Worm (Caenorhabditis elegans) whole organism, late embryonic: Measurements from ENCODE around the gene F41G3.10.

ENCODE experiments used
- C38D4.7 ChIP-seq: fragments of 200-800 bp; sonication (Bioruptor generic); optimal IDR thresholded peaks from 2 replicates; lab custom pipeline; 2018; ENCODE audit warnings: mild to moderate bottlenecking, missing genetic modification characterization, moderate library complexity, missing compliant biosample characterization
- F13H6.1 ChIP-seq: sonication (generic microtip); optimal IDR thresholded peaks from 2 replicates; lab custom pipeline; 2016; ENCODE audit warnings: missing genetic modification characterization, missing compliant biosample characterization
- K02D7.2 ChIP-seq: sonication (generic microtip); optimal IDR thresholded peaks from 2 replicates; lab custom pipeline; 2017; ENCODE audit warnings: mild to moderate bottlenecking, missing genetic modification characterization, missing compliant biosample characterization
- K09A11.1 ChIP-seq: sonication (generic microtip); optimal IDR thresholded peaks from 2 replicates; lab custom pipeline; 2017; ENCODE audit warnings: antibody characterized with exemption, mild to moderate bottlenecking, missing genetic modification characterization, missing compliant biosample characterization; ENCODE audit not compliant: insufficient read depth
- Y22D7AL.16 ChIP-seq: sonication (generic microtip); optimal IDR thresholded peaks from 2 replicates; lab custom pipeline; 2016; ENCODE audit warnings: missing genetic modification characterization, missing compliant biosample characterization
- ahr-1 ChIP-seq: sonication (generic microtip); optimal IDR thresholded peaks from 2 replicates; lab custom pipeline; 2016; ENCODE audit warnings: missing genetic modification characterization, missing compliant biosample characterization
- ceh-18 ChIP-seq: sonication (generic microtip); optimal IDR thresholded peaks from 2 replicates; lab custom pipeline; 2016; ENCODE audit warnings: missing genetic modification characterization, missing compliant biosample characterization
- ceh-19 ChIP-seq: fragments of 200-800 bp; sonication (Bioruptor generic); optimal IDR thresholded peaks from 2 replicates; lab custom pipeline; 2018; ENCODE audit warnings: mild to moderate bottlenecking, missing genetic modification characterization, missing compliant biosample characterization
- ceh-22 ChIP-seq: sonication (generic microtip); optimal IDR thresholded peaks from 2 replicates; lab custom pipeline; 2017; ENCODE audit warnings: missing biosample characterization, missing genetic modification characterization
- ceh-24 ChIP-seq: sonication (generic microtip); optimal IDR thresholded peaks from 2 replicates; lab custom pipeline; 2016; ENCODE audit warnings: mild to moderate bottlenecking, missing genetic modification characterization, missing compliant biosample characterization
- ceh-30 ChIP-seq: fragments of 150-350 bp; optimal IDR thresholded peaks from 2 replicates; lab custom pipeline; 2014; ENCODE audit warnings: missing biosample characterization, missing genetic modification characterization
- ceh-34 ChIP-seq: sonication (generic microtip); optimal IDR thresholded peaks from 2 replicates; lab custom pipeline; 2016; ENCODE audit warnings: mild to moderate bottlenecking, missing genetic modification characterization, missing compliant biosample characterization
- ceh-48 ChIP-seq: sonication (generic microtip); optimal IDR thresholded peaks from 2 replicates; lab custom pipeline; 2016; ENCODE audit warnings: missing genetic modification characterization, inconsistent platforms, missing compliant biosample characterization
- ceh-6 ChIP-seq: fragments of 200-800 bp; sonication (Bioruptor generic); optimal IDR thresholded peaks from 2 replicates; lab custom pipeline; 2018; ENCODE audit warnings: mild to moderate bottlenecking, missing genetic modification characterization, missing compliant biosample characterization
- che-1 ChIP-seq: sonication (generic microtip); optimal IDR thresholded peaks from 2 replicates; lab custom pipeline; 2016; ENCODE audit warnings: mild to moderate bottlenecking, missing genetic modification characterization, missing compliant biosample characterization
- dve-1 ChIP-seq: sonication (generic microtip); optimal IDR thresholded peaks from 2 replicates; lab custom pipeline; 2017; ENCODE audit warnings: antibody characterized with exemption, mild to moderate bottlenecking, missing genetic modification characterization, missing compliant biosample characterization
- elt-2 ChIP-seq: sonication (generic microtip); optimal IDR thresholded peaks from 2 replicates; lab custom pipeline; 2016; ENCODE audit warnings: missing genetic modification reagents, missing genetic modification characterization, missing compliant biosample characterization
- elt-4 ChIP-seq: sonication (generic microtip); optimal IDR thresholded peaks from 2 replicates; lab custom pipeline; 2016; ENCODE audit warnings: missing genetic modification characterization, missing compliant biosample characterization
- fax-1 ChIP-seq: sonication (generic microtip); optimal IDR thresholded peaks from 2 replicates; lab custom pipeline; 2016; ENCODE audit warnings: missing genotype, missing genetic modification characterization, missing compliant biosample characterization
- fkh-10 ChIP-seq: fragments of 150-350 bp; optimal IDR thresholded peaks from 2 replicates; lab custom pipeline; 2014; ENCODE audit warnings: missing biosample characterization, missing genetic modification reagents, missing genetic modification characterization
- fkh-6 ChIP-seq: sonication (generic microtip); optimal IDR thresholded peaks from 2 replicates; lab custom pipeline; 2016; ENCODE audit warnings: missing genetic modification characterization, missing compliant biosample characterization
- hlh-13 ChIP-seq: fragments of 200-800 bp; sonication (Bioruptor generic); optimal IDR thresholded peaks from 2 replicates; lab custom pipeline; 2018; ENCODE audit warnings: mild to moderate bottlenecking, missing genetic modification characterization, missing compliant biosample characterization
- hlh-15 ChIP-seq: sonication (generic microtip); optimal IDR thresholded peaks from 2 replicates; lab custom pipeline; 2016; ENCODE audit warnings: missing genetic modification characterization, missing compliant biosample characterization
- hlh-30 ChIP-seq: sonication (generic microtip); optimal IDR thresholded peaks from 2 replicates; lab custom pipeline; 2017; ENCODE audit warnings: antibody characterized with exemption, missing genetic modification characterization, missing compliant biosample characterization; ENCODE audit not compliant: insufficient read depth
- hlh-6 ChIP-seq: sonication (generic microtip); optimal IDR thresholded peaks from 2 replicates; lab custom pipeline; 2016; ENCODE audit warnings: missing genotype, missing genetic modification characterization, missing compliant biosample characterization
- hlh-8 ChIP-seq: sonication (generic microtip); optimal IDR thresholded peaks from 2 replicates; lab custom pipeline; 2016; ENCODE audit warnings: missing genotype, missing genetic modification characterization, missing compliant biosample characterization
- lim-6 ChIP-seq: sonication (generic microtip); optimal IDR thresholded peaks from 2 replicates; lab custom pipeline; 2016; ENCODE audit warnings: missing genetic modification characterization, missing compliant biosample characterization
- lin-11 ChIP-seq: fragments of 200-800 bp; sonication (Bioruptor generic); optimal IDR thresholded peaks from 2 replicates; lab custom pipeline; 2018; ENCODE audit warnings: mild to moderate bottlenecking, missing genetic modification characterization, missing compliant biosample characterization
- madf-2 ChIP-seq: sonication (generic microtip); optimal IDR thresholded peaks from 2 replicates; lab custom pipeline; 2017; ENCODE audit warnings: missing genetic modification characterization, missing compliant biosample characterization
- mec-3 ChIP-seq: sonication (generic microtip); optimal IDR thresholded peaks from 2 replicates; lab custom pipeline; 2016; ENCODE audit warnings: borderline replicate concordance, missing genetic modification characterization, missing compliant biosample characterization
- nfya-1 ChIP-seq: sonication (generic microtip); optimal IDR thresholded peaks from 2 replicates; lab custom pipeline; 2017; ENCODE audit warnings: missing genetic modification characterization, mild to moderate bottlenecking, missing compliant biosample characterization, antibody characterized with exemption, moderate library complexity
- nhr-232 ChIP-seq: sonication (generic microtip); optimal IDR thresholded peaks from 2 replicates; lab custom pipeline; 2016; ENCODE audit warnings: missing genetic modification characterization, missing compliant biosample characterization
- odd-2 ChIP-seq: sonication (generic microtip); optimal IDR thresholded peaks from 2 replicates; lab custom pipeline; 2017; ENCODE audit warnings: antibody characterized with exemption, mild to moderate bottlenecking, missing genetic modification characterization, missing compliant biosample characterization
- pat-9 ChIP-seq: fragments of 200-800 bp; sonication (Bioruptor generic); optimal IDR thresholded peaks from 2 replicates; lab custom pipeline; 2018; ENCODE audit warnings: mild to moderate bottlenecking, missing genetic modification characterization, moderate library complexity, missing compliant biosample characterization
- pax-1 ChIP-seq: fragments of 150-350 bp; optimal IDR thresholded peaks from 2 replicates; lab custom pipeline; 2014; ENCODE audit warnings: missing biosample characterization, missing genetic modification characterization
- pha-2 ChIP-seq: sonication (generic microtip); optimal IDR thresholded peaks from 2 replicates; lab custom pipeline; 2017; ENCODE audit warnings: mild to moderate bottlenecking, missing genetic modification characterization, missing compliant biosample characterization
- pqm-1 ChIP-seq: sonication (generic microtip); optimal IDR thresholded peaks from 2 replicates; lab custom pipeline; 2016; ENCODE audit warnings: missing genetic modification characterization, missing compliant biosample characterization
- sdc-2 ChIP-seq: sonication (generic microtip); optimal IDR thresholded peaks from 2 replicates; lab custom pipeline; 2016; ENCODE audit warnings: missing genotype, missing genetic modification characterization, missing compliant biosample characterization
- sox-2 ChIP-seq: fragments of 200-800 bp; sonication (Bioruptor generic); IDR thresholded peaks from 2 replicates; pipeline ENCODE4 v1.3.6; 2022; ENCODE audit warnings: missing genetic modification reagents, missing genetic modification characterization, missing compliant biosample characterization
- tbx-2 ChIP-seq: sonication (generic microtip); optimal IDR thresholded peaks from 2 replicates; lab custom pipeline; 2016; ENCODE audit warnings: missing genetic modification characterization, missing compliant biosample characterization
- tbx-7 ChIP-seq: sonication (generic microtip); optimal IDR thresholded peaks from 2 replicates; lab custom pipeline; 2016; ENCODE audit warnings: missing genotype, missing genetic modification characterization, missing compliant biosample characterization
- unc-55 ChIP-seq: sonication (generic microtip); optimal IDR thresholded peaks from 2 replicates; lab custom pipeline; 2017; ENCODE audit warnings: missing biosample characterization, missing genetic modification reagents, missing genetic modification characterization
- unc-86 ChIP-seq: sonication (generic microtip); optimal IDR thresholded peaks from 2 replicates; lab custom pipeline; 2016; ENCODE audit warnings: missing genetic modification characterization, missing compliant biosample characterization
- zip-5 ChIP-seq: sonication (generic microtip); optimal IDR thresholded peaks from 2 replicates; lab custom pipeline; 2016; ENCODE audit warnings: missing genetic modification characterization, missing compliant biosample characterization
- ztf-16 ChIP-seq: sonication (generic microtip); optimal IDR thresholded peaks from 2 replicates; lab custom pipeline; 2017; ENCODE audit warnings: missing genetic modification characterization, missing compliant biosample characterization

The F41G3.10 gene

DNA sequence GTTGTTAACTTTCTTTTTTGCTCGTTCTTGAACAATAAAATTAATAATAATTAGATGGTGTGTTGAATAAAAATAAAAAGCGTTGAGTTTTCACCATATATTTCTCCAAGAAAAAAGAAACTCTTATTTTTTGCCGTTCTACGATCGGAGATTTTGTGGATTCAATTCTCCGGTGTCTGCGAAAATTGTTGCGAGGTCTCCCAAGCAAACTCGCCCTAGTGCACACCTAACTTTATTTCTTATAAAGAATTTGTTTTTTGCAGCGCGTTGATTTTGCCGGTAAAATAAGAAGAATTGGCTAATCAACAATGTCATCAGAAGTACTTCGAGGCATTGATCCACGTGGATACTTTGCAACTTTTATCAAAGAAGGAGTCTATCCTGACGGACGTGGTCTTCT lies 7.9 kb downstream of the F41G3.10 start, which contains the start of gene exos-8 (continued):
- TF ChIP-seq unc-86 (tag; lab: Kevin White, UChicago) (peak; percentile 49), ceh-48 (tag; lab: Kevin White, UChicago) (no peak), F13H6.1 (tag; lab: Kevin White, UChicago) (peak; percentile 77), mec-3 (no peak), pha-2 (no peak), hlh-15 (peak; percentile 38), hlh-8 (tag; lab: Kevin White, UChicago) (peak; percentile 76), ceh-18 (peak; percentile 59), Y22D7AL.16 (tag; lab: Kevin White, UChicago) (no peak), ceh-34 (peak; percentile 72), lim-6 (tag; lab: Kevin White, UChicago) (peak; percentile 74), ztf-16 (peak; percentile 30), K02D7.2 (tag; lab: Kevin White, UChicago) (no peak), ahr-1 (tag; lab: Kevin White, UChicago) (peak; percentile 58), pax-1 (tag; lab: Kevin White, UChicago) (no peak), sox-2 (GFP tag; lab: Robert Waterston, UW) (no peak)

DNA sequence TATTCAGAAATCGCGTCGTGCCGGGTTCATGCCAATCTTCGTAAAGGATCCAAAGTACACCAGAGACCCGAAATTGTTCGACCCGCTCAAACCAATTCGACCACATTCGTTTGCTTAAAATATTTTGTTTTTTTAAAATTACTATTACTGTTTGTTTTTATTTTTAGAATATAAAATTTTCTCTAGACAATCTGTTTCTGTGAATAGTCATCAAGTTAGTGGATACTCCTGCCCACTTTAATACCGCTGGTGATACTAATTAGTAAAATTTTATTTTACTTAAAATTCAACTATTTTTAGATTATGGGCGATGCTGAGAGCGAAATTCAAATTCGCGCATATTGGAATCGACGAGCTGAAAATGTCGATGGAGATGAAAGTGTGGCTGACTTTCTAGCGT lies 12.7 kb downstream of the F41G3.10 start, which contains the start of gene T14B4.1:
TSS of gene T14B4.1 (plus strand) at position 301 of the 400 bp plus-strand sequence.
- TF ChIP-seq hlh-6 (tag; lab: Kevin White, UChicago) (no peak), tbx-7 (tag; lab: Kevin White, UChicago) (no peak), ceh-30 (tag; lab: Kevin White, UChicago) (no peak), lin-11 (tag; lab: Kevin White, UChicago) (no peak), dve-1 (tag; lab: Kevin White, UChicago) (no peak), unc-55 (GFP tag; lab: Kevin White, UChicago) (no peak), ceh-18 (no peak), ceh-24 (tag; lab: Kevin White, UChicago) (no peak), ceh-6 (GFP tag; lab: Kevin White, UChicago) (no peak), C38D4.7 (GFP tag; lab: Kevin White, UChicago) (no peak), unc-86 (tag; lab: Kevin White, UChicago) (no peak), nhr-232 (tag; lab: Kevin White, UChicago) (no peak)

- no peak for TF ChIP-seq unc-86 (tag; lab: Kevin White, UChicago)
- no peak for TF ChIP-seq fkh-10
- TF ChIP-seq che-1 (tag; lab: Kevin White, UChicago): no peak
- TF ChIP-seq F13H6.1 (tag; lab: Kevin White, UChicago): no peak
- no peak for TF ChIP-seq tbx-2 (tag; lab: Kevin White, UChicago)
- TF ChIP-seq dve-1 (tag; lab: Kevin White, UChicago): no peak
- TF ChIP-seq ceh-48 (tag; lab: Kevin White, UChicago): no peak
- no peak for TF ChIP-seq nfya-1
- TF ChIP-seq hlh-13: no peak
- no peak for TF ChIP-seq madf-2 (tag; lab: Kevin White, UChicago)
- no peak for TF ChIP-seq ceh-19
- no peak for TF ChIP-seq odd-2
- no peak for TF ChIP-seq fkh-6 (tag; lab: Kevin White, UChicago)
- TF ChIP-seq sdc-2 (tag; lab: Kevin White, UChicago): no peak
Observed at ce11 chrII:6736066-6736465, 13.3 kb downstream of the F41G3.10 start, which contains the start of gene mrps-18.C. Gene mrps-18.C (plus strand): TSS chrII:6736203.

ce11 chrII:6734674-6735073 lies 14.6 kb downstream of the F41G3.10 start, which contains the start of gene T14B4.3:
Gene T14B4.3 (plus strand): TSS chrII:6734937.
- TF ChIP-seq ceh-24 (tag; lab: Kevin White, UChicago): no peak
- peak; percentile 39 for TF ChIP-seq ztf-16
- no peak for TF ChIP-seq ceh-6 (GFP tag; lab: Kevin White, UChicago)
- TF ChIP-seq pqm-1 (tag; lab: Kevin White, UChicago): peak; percentile 8
- no peak for TF ChIP-seq sox-2 (GFP tag; lab: Robert Waterston, UW)
- TF ChIP-seq elt-2 (tag; lab: Kevin White, UChicago): peak; percentile 71
- TF ChIP-seq fax-1: peak; percentile 84
- TF ChIP-seq ceh-22 (tag; lab: Kevin White, UChicago): no peak
- no peak for TF ChIP-seq pha-2
- no peak for TF ChIP-seq K02D7.2 (tag; lab: Kevin White, UChicago)
- no peak for TF ChIP-seq hlh-30 (tag; lab: Kevin White, UChicago)
- TF ChIP-seq pat-9: no peak
- TF ChIP-seq ahr-1 (tag; lab: Kevin White, UChicago): peak; percentile 50
- no peak for TF ChIP-seq elt-4
- TF ChIP-seq hlh-13: no peak
- TF ChIP-seq che-1 (tag; lab: Kevin White, UChicago): no peak
- no peak for TF ChIP-seq K09A11.1 (tag; lab: Kevin White, UChicago)
- TF ChIP-seq Y22D7AL.16 (tag; lab: Kevin White, UChicago): no peak
- TF ChIP-seq lim-6 (tag; lab: Kevin White, UChicago): peak; percentile 48
- no peak for TF ChIP-seq lin-11 (tag; lab: Kevin White, UChicago)
- TF ChIP-seq ceh-19: no peak
- no peak for TF ChIP-seq madf-2 (tag; lab: Kevin White, UChicago)
- TF ChIP-seq zip-5 (tag; lab: Kevin White, UChicago): peak; percentile 73
